Worm (Caenorhabditis elegans) whole organism, early embryonic: ENCODE measurements around the gene F22B7.9.

Experiments used
- ama-1 ChIP-seq: fragments of 150-350 bp; optimal IDR thresholded peaks from 2 replicates; lab custom pipeline; 2014
- flt-1 ChIP-seq: fragments of 200-800 bp; sonication (Bioruptor generic); IDR thresholded peaks from 2 replicates; pipeline ENCODE4 v1.3.6; 2022; ENCODE audit warnings: missing genetic modification characterization, missing compliant biosample characterization
- hmbx-1 ChIP-seq: sonication (generic microtip); optimal IDR thresholded peaks from 2 replicates; lab custom pipeline; 2016; ENCODE audit warnings: mild to moderate bottlenecking, missing genetic modification characterization, missing compliant biosample characterization
- hnd-1 ChIP-seq: sonication (generic microtip); optimal IDR thresholded peaks from 2 replicates; lab custom pipeline; 2016; ENCODE audit warnings: missing genetic modification characterization, missing compliant biosample characterization
- scrt-1 ChIP-seq: fragments of 200-800 bp; sonication (Bioruptor generic); IDR thresholded peaks from 2 replicates; pipeline ENCODE4 v1.3.6; 2022; ENCODE audit warnings: missing genetic modification characterization, missing compliant biosample characterization
- tra-4 ChIP-seq: sonication (generic microtip); optimal IDR thresholded peaks from 2 replicates; lab custom pipeline; 2017; ENCODE audit warnings: missing genetic modification characterization, missing compliant biosample characterization

ce11 chrIII:8700289-8700957, 46.7 kb upstream of the F22B7.9 start, which contains the start of the genes sdz-1 and vps-33.1:
- no peak for TF ChIP-seq flt-1 (GFP tag; lab: Robert Waterston, UW)
- no peak for TF ChIP-seq scrt-1 (GFP tag; lab: Robert Waterston, UW)
- no peak for TF ChIP-seq hmbx-1
- no peak for TF ChIP-seq hnd-1 (tag; lab: Kevin White, UChicago)
- TF ChIP-seq tra-4 (tag; lab: Kevin White, UChicago) = no peak
- TF ChIP-seq ama-1 (lab: Kevin White, UChicago) = no peak
